Fruit fly (Drosophila melanogaster) Kc167 (cell line): ENCODE measurements around the gene CG14147.

Experiments used
- Sin3A ChIP-seq: fragments of >200 bp; optimal IDR thresholded peaks from 2 replicates; lab custom pipeline; 2018; ENCODE audit warnings: missing external identifiers
- h ChIP-seq: fragments of >200 bp; optimal IDR thresholded peaks from 3 replicates; lab custom pipeline; 2018; ENCODE audit warnings: missing external identifiers
- insv ChIP-seq: fragments of >200 bp; optimal IDR thresholded peaks from 3 replicates; lab custom pipeline; 2018; ENCODE audit warnings: missing external identifiers
- psq ChIP-seq: fragments of >200 bp; optimal IDR thresholded peaks from 2 replicates; lab custom pipeline; 2017; ENCODE audit warnings: missing external identifiers
- ttk ChIP-seq: sonication (Bioruptor generic); optimal IDR thresholded peaks from 2 replicates; lab custom pipeline; 2017; ENCODE audit warnings: missing external identifiers

- TF ChIP-seq insv (lab: Kevin White, UChicago): no peak
- no peak for TF ChIP-seq psq (lab: Kevin White, UChicago)
- TF ChIP-seq Sin3A (lab: Kevin White, UChicago): no peak
- TF ChIP-seq h (lab: Kevin White, UChicago): no peak
- no peak for TF ChIP-seq ttk (lab: Kevin White, UChicago)
Observed at dm6 chr3L:10999558-10999957, 27.1 kb downstream of the CG14147 start.
